Worm (Caenorhabditis elegans) whole organism, L4 larva: ENCODE data around the gene R10E9.2.
A peak's percentile ranks its signal among the peaks of the same experiment; 100 is the strongest.

Experiments
- F26F4.8 ChIP-seq: fragments of 200-800 bp; sonication (Bioruptor generic); conservative IDR thresholded peaks from 2 replicates; pipeline ENCODE4 v1.3.6; 2022; ENCODE audit warnings: missing genetic modification characterization, missing compliant biosample characterization
- F49E8.2 ChIP-seq: sonication (generic microtip); optimal IDR thresholded peaks from 2 replicates; lab custom pipeline; 2016; ENCODE audit warnings: missing compliant biosample characterization, mild to moderate bottlenecking, missing genetic modification characterization, borderline replicate concordance
- R02D3.7 ChIP-seq: fragments of 150-350 bp; sonication (generic microtip); optimal IDR thresholded peaks from 3 replicates; lab custom pipeline; 2014; ENCODE audit warnings: missing biosample characterization, missing genetic modification characterization
- T26A8.4 ChIP-seq: fragments of 200-800 bp; sonication (Bioruptor generic); IDR thresholded peaks from 2 replicates; pipeline ENCODE4 v1.3.6; 2022; ENCODE audit warnings: missing genetic modification characterization, missing compliant biosample characterization
- Y48G9A.11 ChIP-seq: fragments of 200-800 bp; sonication (Bioruptor generic); IDR thresholded peaks from 2 replicates; pipeline ENCODE4 v1.3.6; 2022; ENCODE audit warnings: missing genetic modification reagents, missing genetic modification characterization, missing compliant biosample characterization
- ZK337.2 ChIP-seq: fragments of 200-800 bp; sonication (Bioruptor generic); IDR thresholded peaks from 2 replicates; pipeline ENCODE4 v1.3.6; 2022; ENCODE audit warnings: missing genetic modification reagents, missing genetic modification characterization, missing compliant biosample characterization
- aha-1 ChIP-seq: fragments of 150-350 bp; peaks from one replicate; lab custom pipeline; 2014; ENCODE audit warnings: missing biosample characterization, missing genetic modification characterization
- ceh-20 ChIP-seq: fragments of 200-800 bp; sonication (Bioruptor generic); IDR thresholded peaks from 2 replicates; pipeline ENCODE4 v1.3.6; 2022; ENCODE audit warnings: missing genetic modification reagents, missing genetic modification characterization, missing compliant biosample characterization
- ceh-32 ChIP-seq: sonication (generic microtip); optimal IDR thresholded peaks from 2 replicates; lab custom pipeline; 2016; ENCODE audit warnings: mild to moderate bottlenecking, missing genetic modification characterization, missing compliant biosample characterization; ENCODE audit not compliant: poor library complexity
- ceh-62 ChIP-seq: sonication (generic microtip); optimal IDR thresholded peaks from 2 replicates; lab custom pipeline; 2017; ENCODE audit warnings: missing biosample characterization, missing genetic modification characterization
- daf-8 ChIP-seq: fragments of 200-800 bp; sonication (Bioruptor generic); IDR thresholded peaks from 2 replicates; pipeline ENCODE4 v1.3.6; 2022; ENCODE audit warnings: missing genetic modification characterization, missing compliant biosample characterization
- dmd-6 ChIP-seq: fragments of 200-800 bp; sonication (Bioruptor generic); IDR thresholded peaks from 2 replicates; pipeline ENCODE4 v1.3.6; 2022; ENCODE audit warnings: missing genetic modification reagents, missing genetic modification characterization, missing compliant biosample characterization
- dpl-1 ChIP-seq: fragments of 150-350 bp; optimal IDR thresholded peaks from 2 replicates; lab custom pipeline; 2014; ENCODE audit warnings: missing biosample characterization, missing genetic modification reagents, missing genetic modification characterization
- gei-8 ChIP-seq: fragments of 200-800 bp; sonication (Bioruptor generic); optimal IDR thresholded peaks from 2 replicates; lab custom pipeline; 2018; ENCODE audit warnings: mild to moderate bottlenecking, missing genetic modification characterization, missing compliant biosample characterization
- hlh-11 ChIP-seq: fragments of 200-800 bp; sonication (Bioruptor generic); optimal IDR thresholded peaks from 2 replicates; lab custom pipeline; 2018; ENCODE audit warnings: mild to moderate bottlenecking, missing genetic modification characterization, missing compliant biosample characterization
- hlh-30 ChIP-seq: sonication (generic microtip); optimal IDR thresholded peaks from 2 replicates; lab custom pipeline; 2017; ENCODE audit warnings: antibody characterized with exemption, mild to moderate bottlenecking, missing genetic modification characterization, missing compliant biosample characterization; ENCODE audit not compliant: insufficient read depth
- hmg-1.1 ChIP-seq: fragments of 200-800 bp; sonication (Bioruptor generic); IDR thresholded peaks from 2 replicates; pipeline ENCODE4 v1.3.6; 2022; ENCODE audit warnings: missing genetic modification reagents, missing genetic modification characterization, missing compliant biosample characterization
- jun-1 ChIP-seq: fragments of 150-350 bp; optimal IDR thresholded peaks from 2 replicates; lab custom pipeline; 2014; ENCODE audit warnings: missing biosample characterization, missing genetic modification reagents, missing genetic modification characterization
- lim-7 ChIP-seq: fragments of 200-800 bp; sonication (Bioruptor generic); IDR thresholded peaks from 2 replicates; pipeline ENCODE4 v1.3.6; 2022; ENCODE audit warnings: missing genetic modification characterization, missing compliant biosample characterization
- lin-29 ChIP-seq: fragments of 200-800 bp; sonication (Bioruptor generic); IDR thresholded peaks from 2 replicates; pipeline ENCODE4 v1.3.6; 2022; ENCODE audit warnings: missing genetic modification reagents, missing genetic modification characterization, missing compliant biosample characterization
- lin-38 ChIP-seq: fragments of 200-800 bp; sonication (Bioruptor generic); IDR thresholded peaks from 2 replicates; pipeline ENCODE4 v1.3.6; 2022; ENCODE audit warnings: missing genetic modification reagents, missing genetic modification characterization, missing compliant biosample characterization
- lin-39 ChIP-seq: fragments of 150-350 bp; optimal IDR thresholded peaks from 2 replicates; lab custom pipeline; 2014; ENCODE audit warnings: missing biosample characterization, missing genetic modification reagents, missing genetic modification characterization
- lir-3 ChIP-seq: sonication (generic microtip); optimal IDR thresholded peaks from 2 replicates; lab custom pipeline; 2016; ENCODE audit warnings: mild to moderate bottlenecking, missing genetic modification characterization, missing compliant biosample characterization
- lsy-2 ChIP-seq, 2 experiments: fragments of 150-350 bp in 1 of 2; sonication (generic microtip) in 1 of 2; optimal IDR thresholded peaks; 2 replicates each; lab custom pipeline; 2014 to 2017; ENCODE audit warnings: missing biosample characterization in 2 of 2, missing genetic modification characterization in 2 of 2
- mep-1 ChIP-seq: fragments of 150-350 bp; sonication (generic microtip); optimal IDR thresholded peaks from 3 replicates; lab custom pipeline; 2014; ENCODE audit warnings: missing biosample characterization, missing genetic modification characterization
- mes-2 ChIP-seq: sonication (generic microtip); optimal IDR thresholded peaks from 2 replicates; lab custom pipeline; 2016; ENCODE audit warnings: missing genotype, mild to moderate bottlenecking, missing genetic modification characterization, missing compliant biosample characterization; ENCODE audit not compliant: poor library complexity, severe bottlenecking
- mxl-3 ChIP-seq: fragments of 200-800 bp; sonication (Bioruptor generic); optimal IDR thresholded peaks from 2 replicates; lab custom pipeline; 2018; ENCODE audit warnings: mild to moderate bottlenecking, missing genetic modification characterization, missing compliant biosample characterization
- nhr-10 ChIP-seq: fragments of 150-350 bp; optimal IDR thresholded peaks from 2 replicates; lab custom pipeline; 2014; ENCODE audit warnings: missing biosample characterization, missing genetic modification characterization
- nhr-102 ChIP-seq: sonication (generic microtip); optimal IDR thresholded peaks from 2 replicates; lab custom pipeline; 2016; ENCODE audit warnings: mild to moderate bottlenecking, missing genetic modification characterization, moderate library complexity, missing compliant biosample characterization
- nhr-48 ChIP-seq: sonication (generic microtip); optimal IDR thresholded peaks from 2 replicates; lab custom pipeline; 2016; ENCODE audit warnings: mild to moderate bottlenecking, missing genetic modification characterization, missing compliant biosample characterization
- pha-4 ChIP-seq, 2 experiments: fragments of 150-350 bp in 1 of 2; fragments of 200-800 bp in 1 of 2; sonication (Bioruptor generic) in 1 of 2; IDR thresholded peaks in 1 of 2; optimal IDR thresholded peaks in 1 of 2; 2 replicates each; pipeline versions ENCODE4 v1.3.6 to Lab custom; 2014 to 2022; ENCODE audit warnings: missing genetic modification characterization in 2 of 2, missing genetic modification reagents in 2 of 2, missing biosample characterization in 1 of 2, missing compliant biosample characterization in 1 of 2
- php-3 ChIP-seq: fragments of 200-800 bp; sonication (Bioruptor generic); IDR thresholded peaks from 2 replicates; pipeline ENCODE4 v1.3.6; 2022; ENCODE audit warnings: missing genetic modification reagents, missing genetic modification characterization, missing compliant biosample characterization
- set-16 ChIP-seq: fragments of 200-800 bp; sonication (Bioruptor generic); IDR thresholded peaks from 2 replicates; pipeline ENCODE4 v1.3.6; 2022; ENCODE audit warnings: missing genetic modification reagents, missing genetic modification characterization, missing compliant biosample characterization
- skn-1 ChIP-seq: fragments of 150-350 bp; optimal IDR thresholded peaks from 2 replicates; lab custom pipeline; 2014; ENCODE audit warnings: missing biosample characterization, missing genetic modification characterization
- tra-1 ChIP-seq: fragments of 200-800 bp; sonication (Bioruptor generic); IDR thresholded peaks from 2 replicates; pipeline ENCODE4 v1.3.6; 2022; ENCODE audit warnings: missing genetic modification reagents, missing genetic modification characterization, missing compliant biosample characterization
- unc-130 ChIP-seq: sonication (generic microtip); optimal IDR thresholded peaks from 2 replicates; lab custom pipeline; 2016; ENCODE audit warnings: missing genetic modification reagents, missing genetic modification characterization, missing compliant biosample characterization
- unc-62 ChIP-seq, 3 experiments: fragments of 150-350 bp in 1 of 3; sonication (generic microtip); optimal IDR thresholded peaks in 2 of 3; peaks in 1 of 3; 1 replicate in 1 of 3; 2 replicates in 2 of 3; lab custom pipeline; 2014 to 2017; ENCODE audit warnings: missing biosample characterization in 3 of 3, missing genetic modification characterization in 3 of 3, missing genetic modification reagents in 3 of 3, missing genotype in 1 of 3
- zag-1 ChIP-seq: fragments of 150-350 bp; optimal IDR thresholded peaks from 2 replicates; lab custom pipeline; 2014; ENCODE audit warnings: missing biosample characterization, missing genetic modification characterization
- ztf-11 ChIP-seq: fragments of 150-350 bp; optimal IDR thresholded peaks from 2 replicates; lab custom pipeline; 2014; ENCODE audit warnings: missing biosample characterization, missing genetic modification characterization

R10E9.2 gene

DNA sequence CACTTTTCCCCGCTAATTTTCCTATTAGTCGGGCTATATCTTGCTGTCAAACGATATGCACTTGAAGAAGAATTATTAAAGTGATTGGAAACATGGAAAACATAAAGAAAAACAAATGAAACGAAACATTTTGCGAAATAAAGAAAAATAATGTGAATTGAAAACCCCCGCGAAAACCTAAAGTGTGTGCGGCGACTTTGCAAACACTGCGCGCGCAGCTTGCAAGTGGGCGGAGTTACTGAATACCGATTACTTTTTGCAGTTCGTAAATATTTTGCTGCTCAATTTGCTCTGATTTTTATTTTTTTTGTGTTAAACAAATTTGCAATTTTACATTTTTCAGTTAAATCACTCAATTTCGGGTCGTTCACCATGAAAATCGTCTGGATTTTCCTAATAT is 47.5 kb downstream of the R10E9.2 start, which contains the start of gene ccdc-47 (continued):
- TF ChIP-seq mes-2 (tag; lab: Kevin White, UChicago), result peak; percentile 93
- peak; percentile 60 for TF ChIP-seq unc-130
- no peak for TF ChIP-seq ceh-32 (tag; lab: Kevin White, UChicago)
- TF ChIP-seq tra-1 (GFP tag; lab: Robert Waterston, UW), result no peak
- TF ChIP-seq ZK337.2 (GFP tag; lab: Robert Waterston, UW), result no peak
- TF ChIP-seq ztf-11, result no peak
- peak; percentile 28 for TF ChIP-seq hlh-11 (tag; lab: Kevin White, UChicago)
- peak; percentile 61 for TF ChIP-seq lin-38 (GFP tag; lab: Robert Waterston, UW)
- no peak for TF ChIP-seq zag-1 (tag; lab: Kevin White, UChicago)
- TF ChIP-seq daf-8 (GFP tag; lab: Robert Waterston, UW), result no peak
- TF ChIP-seq Y48G9A.11, result no peak
- TF ChIP-seq T26A8.4 (GFP tag; lab: Robert Waterston, UW), result peak; percentile 77
- no peak for TF ChIP-seq lir-3 (tag; lab: Kevin White, UChicago)
- peak in 1 of 2 experiments; percentile 79 for TF ChIP-seq lsy-2 (tag; optimal IDR thresholded peaks at IDR 0.05; lab: Kevin White, UChicago)
- TF ChIP-seq mep-1, result peak; percentile 75
- peak; percentile 56; the same call in 1 of the 2 replicates for TF ChIP-seq hmg-1.1 (GFP tag; lab: Robert Waterston, UW)
- TF ChIP-seq nhr-48, result no peak
- peak; percentile 6 for TF ChIP-seq hlh-30
- TF ChIP-seq lim-7 (GFP tag; lab: Robert Waterston, UW), result no peak
- no peak for TF ChIP-seq skn-1 (tag; lab: Kevin White, UChicago)

DNA sequence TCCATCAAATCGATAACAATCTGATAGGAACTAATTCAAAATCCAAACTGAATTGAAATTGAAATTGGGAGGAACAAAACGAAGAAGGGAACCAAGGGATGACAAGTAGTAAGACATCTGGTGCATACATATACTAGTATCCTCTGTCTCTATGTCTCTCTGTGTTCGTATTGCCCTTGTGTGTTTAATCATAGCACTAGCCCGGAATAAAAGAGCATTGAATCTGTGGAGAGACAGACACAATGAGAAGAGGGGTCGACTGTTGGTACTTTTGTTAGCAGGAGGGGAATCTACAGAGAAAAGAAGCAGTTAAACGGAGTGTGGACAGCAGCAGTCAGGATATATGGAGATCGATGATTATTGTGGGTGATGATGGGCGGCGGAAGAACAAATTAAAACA is 48.4 kb downstream of the R10E9.2 start:
- TF ChIP-seq ceh-20 (GFP tag; lab: Robert Waterston, UW) (no peak), F49E8.2 (tag; lab: Kevin White, UChicago) (no peak), mep-1 (peak; percentile 30), mes-2 (tag; lab: Kevin White, UChicago) (peak; percentile 39), aha-1 (peak; percentile 89)

DNA sequence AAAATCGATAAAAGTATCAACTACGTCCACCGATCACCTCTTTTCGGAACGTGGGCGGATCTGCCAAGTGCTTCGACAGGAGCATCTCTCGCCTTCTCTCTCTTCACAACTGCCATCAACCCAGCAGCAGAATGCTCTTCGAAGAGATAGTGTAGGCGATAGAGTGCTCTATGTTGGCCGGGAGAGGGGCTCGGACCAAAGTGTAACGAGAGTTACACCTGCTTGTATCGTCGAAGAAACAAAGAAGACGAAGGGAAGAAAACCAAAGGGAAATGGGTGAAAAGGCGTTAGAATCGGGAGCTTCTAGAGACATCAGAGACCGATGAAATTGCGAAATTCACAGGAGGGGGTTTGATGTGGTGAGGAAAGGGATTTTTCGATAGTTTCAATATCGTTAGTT is 49.3 kb downstream of the R10E9.2 start:
- peak; percentile 20 for TF ChIP-seq hlh-11 (tag; lab: Kevin White, UChicago)
- peak; percentile 82 for TF ChIP-seq aha-1
- TF ChIP-seq set-16 (GFP tag; lab: Robert Waterston, UW), result 0 out of 2 replicates have a peak, but pooled peaks have one; percentile 26
- TF ChIP-seq jun-1 (tag; lab: Kevin White, UChicago), result no peak
- TF ChIP-seq dpl-1 (GFP tag; lab: Kevin White, UChicago), result no peak
- TF ChIP-seq ceh-62 (tag; lab: Kevin White, UChicago), result no peak
- TF ChIP-seq unc-62 (GFP tag; optimal IDR thresholded peaks at IDR 0.05 in 1 of 2; lab: Kevin White, UChicago), result peak in 1 of 2 experiments; percentile 89
- no peak for TF ChIP-seq unc-62 (tag; optimal IDR thresholded peaks at IDR 0.05; lab: Kevin White, UChicago)
- no peak for TF ChIP-seq nhr-102 (tag; lab: Kevin White, UChicago)
- no peak for TF ChIP-seq lin-39 (tag; lab: Kevin White, UChicago)
- TF ChIP-seq hmg-1.1 (GFP tag; lab: Robert Waterston, UW), result no peak
- TF ChIP-seq dmd-6, result no peak

DNA sequence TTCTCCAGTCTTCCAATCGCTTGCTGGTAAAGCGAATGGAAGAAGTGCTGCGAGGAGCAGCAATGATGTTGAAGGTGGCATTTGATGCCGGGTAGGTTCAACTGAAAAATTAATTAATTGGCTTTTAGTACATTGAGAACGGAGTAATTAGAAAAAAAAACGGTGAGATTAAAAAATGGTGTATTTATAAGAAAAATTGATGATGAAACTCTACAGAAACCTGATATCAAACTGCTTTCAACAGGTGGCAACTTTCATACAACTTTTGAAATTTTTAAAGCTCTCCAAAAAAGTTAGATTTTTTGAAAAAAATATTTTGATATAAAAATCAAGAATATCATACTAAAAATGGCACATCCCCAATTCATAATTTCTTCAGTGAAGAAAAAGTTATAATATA is 50.1 kb downstream of the R10E9.2 start, which contains the start of gene pat-3:
pat-3 (minus strand) TSS at position 101 of the 400 bp plus-strand sequence.
- TF ChIP-seq ceh-62 (tag; lab: Kevin White, UChicago) (no peak), lin-29 (GFP tag; lab: Robert Waterston, UW) (no peak), php-3 (GFP tag; lab: Robert Waterston, UW) (no peak), gei-8 (no peak), mxl-3 (GFP tag; lab: Kevin White, UChicago) (no peak), F26F4.8 (GFP tag; lab: Robert Waterston, UW) (no peak), nhr-10 (tag; lab: Kevin White, UChicago) (no peak), pha-4 (GFP tag; IDR thresholded peaks at IDR 0.05; lab: Robert Waterston, UW) (no peak), pha-4 (tag; optimal IDR thresholded peaks at IDR 0.05; lab: Kevin White, UChicago) (no peak), R02D3.7 (tag; lab: Kevin White, UChicago) (no peak)
